Fruit fly (Drosophila melanogaster): ENCODE data around the gene BomBc3.

Gene BomBc3

dm6 chr3R:22134462-22134861 lies 47.6 kb downstream of the BomBc3 start:
- TF ChIP-seq net (GFP tag; optimal IDR thresholded peaks at IDR 0.05) (no peak), CG3919 (GFP tag; optimal IDR thresholded peaks at IDR 0.05) (no peak), Ets96B (tag; optimal IDR thresholded peaks at IDR 0.05) (no peak), CG6808 (GFP tag; optimal IDR thresholded peaks at IDR 0.05) (no peak), CG1621 (tag; optimal IDR thresholded peaks at IDR 0.05) (no peak), fd85E (GFP tag; optimal IDR thresholded peaks at IDR 0.05) (no peak), CG10669 (GFP tag; optimal IDR thresholded peaks at IDR 0.05) (no peak)

- TF ChIP-seq CG15336 (GFP tag; IDR thresholded peaks at IDR 0.05) = no peak
- no peak for TF ChIP-seq ss (GFP tag; optimal IDR thresholded peaks at IDR 0.05)
- TF ChIP-seq svp (GFP tag) = no peak
- TF ChIP-seq pdm3 (GFP tag; optimal IDR thresholded peaks at IDR 0.05) = no peak
- TF ChIP-seq CG34406 (GFP tag; optimal IDR thresholded peaks at IDR 0.05) = no peak
- no peak for TF ChIP-seq Hr38 (GFP tag; optimal IDR thresholded peaks at IDR 0.05)
- no peak for TF ChIP-seq lz (GFP tag; optimal IDR thresholded peaks at IDR 0.05)
- TF ChIP-seq Sox102F (GFP tag; optimal IDR thresholded peaks at IDR 0.05) = no peak
Observed at dm6 chr3R:22135503-22135902, 48.6 kb downstream of the BomBc3 start.

dm6 chr3R:22136967-22137516 lies 50.2 kb downstream of the BomBc3 start:
- TF ChIP-seq Met (GFP tag; optimal IDR thresholded peaks at IDR 0.05) (peak; percentile 50), Blimp-1 (GFP tag; optimal IDR thresholded peaks at IDR 0.05) (no peak), CG31627 (GFP tag; optimal IDR thresholded peaks at IDR 0.05) (peak; percentile 35), Gug (GFP tag; IDR thresholded peaks at IDR 0.05) (no peak), CG8632 (GFP tag; optimal IDR thresholded peaks at IDR 0.05) (peak; percentile 41), Eip93F (GFP tag; optimal IDR thresholded peaks at IDR 0.05) (no peak), OdsH (GFP tag; optimal IDR thresholded peaks at IDR 0.05) (peak; percentile 32), CG10669 (GFP tag; optimal IDR thresholded peaks at IDR 0.05) (peak; percentile 53), Eip78C (GFP tag) (peak; percentile 85), topi (GFP tag; optimal IDR thresholded peaks at IDR 0.05) (peak; percentile 54), cyc (GFP tag; optimal IDR thresholded peaks at IDR 0.05) (peak; percentile 18), CG8319 (GFP tag; optimal IDR thresholded peaks at IDR 0.05) (no peak), CG6792 (GFP tag; optimal IDR thresholded peaks at IDR 0.05) (peak; percentile 30), salr (GFP tag; optimal IDR thresholded peaks at IDR 0.05) (no peak), fd85E (GFP tag; optimal IDR thresholded peaks at IDR 0.05) (no peak), spab (GFP tag; optimal IDR thresholded peaks at IDR 0.05) (peak; percentile 57), Hr4 (GFP tag; optimal IDR thresholded peaks at IDR 0.05) (no peak), Sox102F (GFP tag; optimal IDR thresholded peaks at IDR 0.05) (peak; percentile 15), esn (GFP tag; optimal IDR thresholded peaks at IDR 0.05) (peak; percentile 45), pdm3 (GFP tag; optimal IDR thresholded peaks at IDR 0.05) (peak; percentile 52), fkh (GFP tag; optimal IDR thresholded peaks at IDR 0.05) (no peak), CG3919 (GFP tag; optimal IDR thresholded peaks at IDR 0.05) (peak; percentile 67), acj6 (GFP tag; optimal IDR thresholded peaks at IDR 0.05) (peak; percentile 36), CG34406 (GFP tag; optimal IDR thresholded peaks at IDR 0.05) (peak; percentile 12), lz (GFP tag; optimal IDR thresholded peaks at IDR 0.05) (no peak), vri (GFP tag; optimal IDR thresholded peaks at IDR 0.05) (no peak), CG6808 (GFP tag; optimal IDR thresholded peaks at IDR 0.05) (peak; percentile 56), net (GFP tag; optimal IDR thresholded peaks at IDR 0.05) (peak; percentile 24), CG32006 (GFP tag; optimal IDR thresholded peaks at IDR 0.05) (peak; percentile 12), CG9139 (GFP tag; optimal IDR thresholded peaks at IDR 0.05) (peak; percentile 23), CG4318 (GFP tag; optimal IDR thresholded peaks at IDR 0.05) (no peak), CG3032 (tag; optimal IDR thresholded peaks at IDR 0.05) (peak; percentile 47), Hr39 (GFP tag; optimal IDR thresholded peaks at IDR 0.05) (peak; percentile 4), CG16779 (tag; optimal IDR thresholded peaks at IDR 0.05) (no peak), CG11762 (GFP tag; optimal IDR thresholded peaks at IDR 0.05; ENCODE audit: insufficient read depth) (no peak), dsx (GFP tag; optimal IDR thresholded peaks at IDR 0.05; ENCODE audit: poor library complexity, severe bottlenecking) (peak; percentile 44), achi (GFP tag; optimal IDR thresholded peaks at IDR 0.05) (peak; percentile 28), CG8119 (GFP tag; IDR thresholded peaks at IDR 0.05) (peak; percentile 41; the same call in 1 of the 3 replicates), Smox (GFP tag; optimal IDR thresholded peaks at IDR 0.05) (no peak), CG6276 (GFP tag; optimal IDR thresholded peaks at IDR 0.05) (no peak)
